Fruit fly (Drosophila melanogaster) whole organism, prepupa: ENCODE results near the gene sno.

Source experiments
- CG10669 ChIP-seq: fragments of 200-800 bp; sonication (Bioruptor generic); optimal IDR thresholded peaks from 3 replicates; lab custom pipeline; 2018; ENCODE audit warnings: missing biosample characterization, mild to moderate bottlenecking, missing genetic modification characterization, moderate library complexity
- CG11762 ChIP-seq: fragments of 200-800 bp; sonication (Bioruptor generic); optimal IDR thresholded peaks from 3 replicates; lab custom pipeline; 2016; ENCODE audit warnings: missing biosample characterization, missing genetic modification characterization; ENCODE audit not compliant: insufficient read depth
- CG3919 ChIP-seq: fragments of 200-800 bp; sonication (Bioruptor generic); optimal IDR thresholded peaks from 3 replicates; lab custom pipeline; 2016; ENCODE audit warnings: missing biosample characterization, missing genetic modification characterization
- CG9139 ChIP-seq: fragments of 200-800 bp; sonication (Bioruptor generic); optimal IDR thresholded peaks from 3 replicates; lab custom pipeline; 2017; ENCODE audit warnings: missing biosample characterization, mild to moderate bottlenecking, missing genetic modification characterization
- Sox14 ChIP-seq: fragments of 200-800 bp; sonication (Bioruptor generic); optimal IDR thresholded peaks from 3 replicates; lab custom pipeline; 2016; ENCODE audit warnings: missing biosample characterization, missing genetic modification characterization
- acj6 ChIP-seq: fragments of 200-800 bp; sonication (Bioruptor generic); optimal IDR thresholded peaks from 3 replicates; lab custom pipeline; 2016; ENCODE audit warnings: missing biosample characterization, missing genetic modification characterization
- fd59A ChIP-seq: fragments of 200-800 bp; sonication (Bioruptor generic); optimal IDR thresholded peaks from 2 replicates; lab custom pipeline; 2017; ENCODE audit warnings: missing biosample characterization, mild to moderate bottlenecking, missing genetic modification characterization, missing genetic modification reagents
- fd85E ChIP-seq: fragments of 200-800 bp; sonication (Bioruptor generic); optimal IDR thresholded peaks from 3 replicates; lab custom pipeline; 2016; ENCODE audit warnings: missing biosample characterization, missing genetic modification characterization

dm6 chrX:13172865-13173264, 38.6 kb downstream of the sno start:
- no peak for TF ChIP-seq Sox14 (GFP tag; lab: Kevin White, UChicago)
- TF ChIP-seq CG10669, result no peak
- no peak for TF ChIP-seq CG3919 (GFP tag; lab: Kevin White, UChicago)
- no peak for TF ChIP-seq fd85E (GFP tag; lab: Kevin White, UChicago)
- TF ChIP-seq acj6 (GFP tag; lab: Kevin White, UChicago), result no peak
- TF ChIP-seq CG11762 (GFP tag; lab: Kevin White, UChicago), result no peak
- TF ChIP-seq fd59A (GFP tag; lab: Kevin White, UChicago), result no peak
- TF ChIP-seq CG9139 (GFP tag; lab: Kevin White, UChicago), result no peak
